Fruit fly (Drosophila melanogaster) ovary, adult (tissue): Measurements from ENCODE around the gene CG46463.

ENCODE experiments used
- CG17801 ChIP-seq: fragments of 200-800 bp; optimal IDR thresholded peaks from 2 replicates; lab custom pipeline; 2019; ENCODE audit warnings: missing biosample characterization, mild to moderate bottlenecking, missing genetic modification characterization, moderate library complexity; ENCODE audit not compliant: partially characterized antibody

CG46463 gene

dm6 chr3L:3472786-3473185 is 11.7 kb downstream of the CG46463 start:
- TF ChIP-seq CG17801: no peak

dm6 chr3L:3479551-3479950 is 18.4 kb downstream of the CG46463 start:
- no peak for TF ChIP-seq CG17801

- no peak for TF ChIP-seq CG17801
Observed at dm6 chr3L:3484553-3484952, 23.4 kb downstream of the CG46463 start, which contains the start of gene CG43074. Gene CG43074, minus strand, starts transcription at chr3L:3484653.

- TF ChIP-seq CG17801: no peak
Observed at dm6 chr3L:3485088-3485710, 24.1 kb downstream of the CG46463 start.

dm6 chr3L:3492116-3492747 is 31.1 kb downstream of the CG46463 start:
- no peak for TF ChIP-seq CG17801

dm6 chr3L:3496593-3496992 is 35.5 kb downstream of the CG46463 start:
- no peak for TF ChIP-seq CG17801

- TF ChIP-seq CG17801: no peak
Observed at dm6 chr3L:3503248-3503647, 42.1 kb downstream of the CG46463 start.

dm6 chr3L:3512567-3512966 is 51.5 kb downstream of the CG46463 start, which contains the start of gene ImpE2:
Gene ImpE2, minus strand, starts transcription at chr3L:3512681.
- no peak for TF ChIP-seq CG17801

dm6 chr3L:3512998-3513397 is 51.9 kb downstream of the CG46463 start:
- TF ChIP-seq CG17801: no peak

- no peak for TF ChIP-seq CG17801
Observed at dm6 chr3L:3514020-3514419, 52.9 kb downstream of the CG46463 start.

- TF ChIP-seq CG17801: peak; percentile 80
Observed at dm6 chr3L:3515280-3516020, 54.3 kb downstream of the CG46463 start, which contains the start of gene Eip63E. Gene Eip63E, plus strand, starts transcription at chr3L:3515751.
